Fruit fly (Drosophila melanogaster) whole organism, pupa: ENCODE measurements around the gene Cap-D3.

ENCODE experiments used
- CG10348 ChIP-seq: fragments of 200-800 bp; sonication (Bioruptor generic); IDR thresholded peaks from 2 replicates; pipeline ENCODE4 v1.3.6; 2022; ENCODE audit warnings: missing biosample characterization, missing genetic modification characterization
- CG12605 ChIP-seq: fragments of 200-800 bp; sonication (Bioruptor generic); IDR thresholded peaks from 2 replicates; pipeline ENCODE4 v1.3.6; 2022; ENCODE audit warnings: missing biosample characterization, missing genetic modification characterization
- CG13204 ChIP-seq: fragments of 200-800 bp; sonication (Bioruptor generic); optimal IDR thresholded peaks from 2 replicates; lab custom pipeline; 2018; ENCODE audit warnings: missing biosample characterization, mild to moderate bottlenecking, missing genetic modification characterization, moderate library complexity
- CG14655 ChIP-seq: fragments of 200-800 bp; sonication (Bioruptor generic); optimal IDR thresholded peaks from 3 replicates; lab custom pipeline; 2017; ENCODE audit warnings: mild to moderate bottlenecking, missing biosample characterization, missing genetic modification reagents, missing genetic modification characterization
- CG15710 ChIP-seq: fragments of 200-800 bp; sonication (Bioruptor generic); optimal IDR thresholded peaks from 2 replicates; lab custom pipeline; 2018; ENCODE audit warnings: missing biosample characterization, mild to moderate bottlenecking, missing genetic modification characterization, moderate library complexity
- CG17806 ChIP-seq: fragments of 200-800 bp; sonication (Bioruptor generic); optimal IDR thresholded peaks from 2 replicates; lab custom pipeline; 2018; ENCODE audit warnings: missing biosample characterization, mild to moderate bottlenecking, missing genetic modification characterization, moderate library complexity
- CG32121 ChIP-seq: fragments of 200-800 bp; sonication (Bioruptor generic); IDR thresholded peaks from 2 replicates; pipeline ENCODE4 v1.3.6; 2022; ENCODE audit warnings: missing biosample characterization, missing genetic modification characterization
- CG34367 ChIP-seq: fragments of 200-800 bp; sonication (Bioruptor generic); optimal IDR thresholded peaks from 2 replicates; lab custom pipeline; 2018; ENCODE audit warnings: missing biosample characterization, mild to moderate bottlenecking, missing genetic modification characterization
- CG4496 ChIP-seq: fragments of 200-800 bp; sonication (Bioruptor generic); IDR thresholded peaks from 3 replicates; pipeline ENCODE4 v1.3.6; 2022; ENCODE audit warnings: missing biosample characterization, missing genetic modification characterization
- CG8159 ChIP-seq: fragments of 200-800 bp; sonication (Bioruptor generic); optimal IDR thresholded peaks from 3 replicates; lab custom pipeline; 2018; ENCODE audit warnings: missing biosample characterization, mild to moderate bottlenecking, missing genetic modification characterization, moderate library complexity
- CG8301 ChIP-seq: fragments of 200-800 bp; sonication (Bioruptor generic); optimal IDR thresholded peaks from 2 replicates; lab custom pipeline; 2018; ENCODE audit warnings: missing biosample characterization, mild to moderate bottlenecking, missing genetic modification characterization
- CG9948 ChIP-seq: fragments of 200-800 bp; sonication (Bioruptor generic); optimal IDR thresholded peaks from 2 replicates; lab custom pipeline; 2018; ENCODE audit warnings: missing biosample characterization, mild to moderate bottlenecking, missing genetic modification characterization, moderate library complexity
- D1 ChIP-seq: fragments of 200-800 bp; sonication (Bioruptor generic); optimal IDR thresholded peaks from 2 replicates; lab custom pipeline; 2018; ENCODE audit warnings: missing biosample characterization, mild to moderate bottlenecking, missing genetic modification characterization, moderate library complexity
- EcR ChIP-seq: fragments of 200-800 bp; sonication (Bioruptor generic); optimal IDR thresholded peaks from 3 replicates; lab custom pipeline; 2019; ENCODE audit warnings: missing biosample characterization, missing genetic modification characterization, mild to moderate bottlenecking, moderate library complexity, missing genetic modification reagents
- Ets98B ChIP-seq: fragments of 200-800 bp; sonication (Bioruptor generic); IDR thresholded peaks from 2 replicates; pipeline ENCODE4 v1.3.6; 2022; ENCODE audit warnings: missing biosample characterization, missing genetic modification characterization
- Pif1A ChIP-seq: fragments of 200-800 bp; sonication (Bioruptor generic); optimal IDR thresholded peaks from 3 replicates; lab custom pipeline; 2016; ENCODE audit warnings: missing biosample characterization, missing genetic modification characterization
- Pif1B ChIP-seq: fragments of 200-800 bp; sonication (Bioruptor generic); optimal IDR thresholded peaks from 3 replicates; lab custom pipeline; 2016; ENCODE audit warnings: missing biosample characterization, missing genetic modification characterization
- Snoo ChIP-seq: fragments of 200-800 bp; sonication (Bioruptor generic); optimal IDR thresholded peaks from 3 replicates; lab custom pipeline; 2017; ENCODE audit warnings: missing biosample characterization, mild to moderate bottlenecking, missing genetic modification characterization, inconsistent platforms
- fd96Ca ChIP-seq: fragments of 200-800 bp; sonication (Bioruptor generic); IDR thresholded peaks from 3 replicates; pipeline ENCODE4 v1.3.6; 2022; ENCODE audit warnings: missing biosample characterization, missing genetic modification characterization
- gl ChIP-seq: fragments of 200-800 bp; sonication (Bioruptor generic); optimal IDR thresholded peaks from 2 replicates; lab custom pipeline; 2018; ENCODE audit warnings: missing biosample characterization, mild to moderate bottlenecking, missing genetic modification characterization
- rn ChIP-seq: fragments of 200-800 bp; sonication (Bioruptor generic); IDR thresholded peaks from 2 replicates; pipeline ENCODE4 v1.3.6; 2022; ENCODE audit warnings: missing biosample characterization, missing genetic modification characterization

Gene Cap-D3

DNA sequence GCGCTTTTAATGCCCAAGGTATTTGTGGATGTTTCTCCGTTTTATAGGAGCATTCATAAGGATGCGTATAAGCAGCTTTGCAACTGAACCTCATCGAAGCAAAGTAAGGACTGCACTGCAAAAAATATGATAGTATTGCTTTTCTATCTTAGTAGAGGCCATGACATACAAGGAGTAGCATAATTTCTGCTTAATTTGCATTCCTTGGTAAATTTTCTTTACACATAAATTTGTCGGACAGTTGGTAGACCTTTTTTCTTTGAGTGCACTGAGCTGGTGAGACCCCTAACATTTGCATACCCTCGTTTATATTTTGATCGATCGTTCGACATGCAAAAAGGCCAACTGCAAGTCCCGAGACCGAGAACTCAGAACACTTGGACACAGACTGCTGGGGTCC, 32.8 kb upstream of the Cap-D3 start:
- TF ChIP-seq CG4496 (GFP tag; lab: Robert Waterston, UW), result peak; percentile 49; the same call in 1 of the 3 replicates
- TF ChIP-seq EcR, result no peak
- TF ChIP-seq CG13204 (GFP tag; lab: Kevin White, UChicago), result no peak
- TF ChIP-seq Ets98B (GFP tag; lab: Robert Waterston, UW), result no peak
- no peak for TF ChIP-seq CG12605
- 0 out of 3 replicates have a peak, but pooled peaks have one; percentile 12 for TF ChIP-seq fd96Ca (GFP tag; lab: Robert Waterston, UW)
- TF ChIP-seq CG15710 (tag; lab: Kevin White, UChicago), result peak; percentile 67
- TF ChIP-seq rn (GFP tag; lab: Robert Waterston, UW), result no peak
- TF ChIP-seq Snoo, result peak; percentile 73
- peak; percentile 63 for TF ChIP-seq Pif1A (GFP tag; lab: Kevin White, UChicago)
- TF ChIP-seq CG17806 (tag; lab: Kevin White, UChicago), result peak; percentile 67
- peak; percentile 66 for TF ChIP-seq CG8159 (tag; lab: Kevin White, UChicago)
- TF ChIP-seq CG32121 (GFP tag; lab: Robert Waterston, UW), result no peak
- TF ChIP-seq Pif1B (GFP tag; lab: Kevin White, UChicago), result peak; percentile 45
- no peak for TF ChIP-seq CG10348 (GFP tag; lab: Robert Waterston, UW)
- peak; percentile 58 for TF ChIP-seq CG34367 (tag; lab: Kevin White, UChicago)
- TF ChIP-seq gl (tag; lab: Kevin White, UChicago), result no peak
- TF ChIP-seq D1, result no peak
- peak; percentile 62 for TF ChIP-seq CG9948
- TF ChIP-seq CG8301, result no peak
- peak; percentile 29 for TF ChIP-seq CG14655 (GFP tag; lab: Kevin White, UChicago)

dm6 chr2L:5493907-5494404, 31.7 kb upstream of the Cap-D3 start:
- TF ChIP-seq Pif1A (GFP tag; lab: Kevin White, UChicago), result peak; percentile 19
- TF ChIP-seq CG4496 (GFP tag; lab: Robert Waterston, UW), result no peak
- TF ChIP-seq CG12605, result no peak
- peak; percentile 70 for TF ChIP-seq CG14655 (GFP tag; lab: Kevin White, UChicago)
- TF ChIP-seq fd96Ca (GFP tag; lab: Robert Waterston, UW), result no peak
- TF ChIP-seq gl (tag; lab: Kevin White, UChicago), result peak; percentile 39
- no peak for TF ChIP-seq CG10348 (GFP tag; lab: Robert Waterston, UW)
- TF ChIP-seq CG15710 (tag; lab: Kevin White, UChicago), result peak; percentile 40
- TF ChIP-seq D1, result no peak
- no peak for TF ChIP-seq CG32121 (GFP tag; lab: Robert Waterston, UW)
- TF ChIP-seq CG34367 (tag; lab: Kevin White, UChicago), result peak; percentile 9
- peak; percentile 59 for TF ChIP-seq CG9948
- peak; percentile 13 for TF ChIP-seq Snoo
- TF ChIP-seq Ets98B (GFP tag; lab: Robert Waterston, UW), result no peak
- no peak for TF ChIP-seq EcR
- no peak for TF ChIP-seq rn (GFP tag; lab: Robert Waterston, UW)
- peak; percentile 58 for TF ChIP-seq CG8159 (tag; lab: Kevin White, UChicago)
- TF ChIP-seq Pif1B (GFP tag; lab: Kevin White, UChicago), result no peak
- TF ChIP-seq CG13204 (GFP tag; lab: Kevin White, UChicago), result peak; percentile 14
- TF ChIP-seq CG8301, result peak; percentile 43
- peak; percentile 44 for TF ChIP-seq CG17806 (tag; lab: Kevin White, UChicago)

DNA sequence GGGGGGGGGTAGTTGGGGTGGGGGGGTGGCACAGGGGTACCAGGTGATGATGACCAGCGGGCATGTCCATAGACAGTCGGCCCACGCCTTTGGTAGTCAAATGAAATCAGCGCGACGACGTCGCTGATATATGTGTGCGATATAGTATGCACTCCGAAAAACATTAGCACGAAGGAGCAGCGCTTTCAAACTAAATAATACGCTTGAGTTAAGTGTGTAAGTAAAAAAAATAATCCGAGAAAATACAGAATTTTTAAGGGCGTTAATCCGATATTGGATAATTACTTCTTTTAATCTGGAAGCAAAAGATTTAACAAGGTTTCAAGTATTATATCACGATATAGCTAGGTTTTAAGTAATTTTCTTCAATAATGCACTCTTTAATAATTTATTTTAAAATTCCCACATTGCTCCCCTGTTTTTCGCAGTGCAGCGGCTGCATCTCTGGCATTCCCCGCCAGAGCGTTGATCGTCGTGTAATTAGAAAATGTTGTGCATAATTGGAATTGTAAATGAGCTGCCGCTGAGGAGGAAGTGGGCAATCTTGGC, 30.8 kb upstream of the Cap-D3 start:
- TF ChIP-seq Ets98B (GFP tag; lab: Robert Waterston, UW) (peak; percentile 23; the same call in 1 of the 2 replicates), CG9948 (peak; percentile 39), CG4496 (GFP tag; lab: Robert Waterston, UW) (no peak; the same call in 2 of the 3 replicates), Pif1B (GFP tag; lab: Kevin White, UChicago) (peak; percentile 9), CG17806 (tag; lab: Kevin White, UChicago) (peak; percentile 32), CG14655 (GFP tag; lab: Kevin White, UChicago) (peak; percentile 73), CG8159 (tag; lab: Kevin White, UChicago) (peak; percentile 46), Snoo (no peak), CG8301 (peak; percentile 60)

DNA sequence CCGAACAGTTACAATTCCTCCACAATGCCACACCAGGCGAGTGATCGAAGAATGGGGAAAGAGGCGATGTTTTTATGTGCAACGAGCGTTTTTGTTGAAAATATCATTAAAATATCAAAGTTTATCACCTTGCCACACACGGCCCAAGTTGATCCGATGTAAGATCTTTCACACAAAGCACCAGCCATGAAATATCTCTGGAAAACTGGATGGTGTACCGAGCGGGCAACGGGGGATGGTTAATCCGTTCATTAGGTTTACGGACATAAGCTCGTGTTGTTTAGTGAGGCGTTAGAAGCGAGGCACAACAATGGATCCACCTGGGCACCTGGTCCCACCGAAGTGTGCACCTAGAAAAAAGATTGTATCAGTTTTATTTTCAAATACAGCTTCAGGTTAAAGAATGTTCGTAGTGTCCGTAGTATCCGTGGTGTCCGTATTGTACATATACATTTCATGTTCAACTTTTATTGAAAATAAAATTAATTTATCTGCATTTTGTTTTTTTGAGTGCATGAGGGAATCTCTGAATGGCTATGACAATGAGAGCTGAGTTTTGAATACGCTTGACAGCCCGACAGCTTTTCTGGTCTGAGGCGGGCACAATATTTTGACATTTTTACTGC, 29.1 kb upstream of the Cap-D3 start:
- TF ChIP-seq CG8301 (peak; percentile 0), D1 (no peak)

DNA sequence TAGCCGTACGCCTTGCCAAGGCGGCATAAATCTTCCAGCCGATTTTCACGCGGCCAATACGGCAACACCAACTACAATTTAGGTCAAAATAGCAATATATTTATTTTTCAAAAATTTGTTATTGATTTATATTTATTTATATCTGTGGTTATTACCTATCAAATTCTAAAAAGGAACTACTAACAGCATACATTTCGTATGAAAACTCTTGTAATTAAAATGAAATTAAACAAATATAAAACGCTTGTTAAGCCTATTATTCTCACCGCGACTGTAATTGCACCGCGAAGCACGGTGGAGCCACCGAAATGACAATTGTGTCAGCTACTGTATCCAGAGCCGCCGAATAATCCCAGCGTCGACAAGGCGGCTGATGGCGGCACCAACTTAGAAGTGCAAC, 26.2 kb upstream of the Cap-D3 start:
- no peak for TF ChIP-seq Snoo
- no peak for TF ChIP-seq CG10348 (GFP tag; lab: Robert Waterston, UW)
- TF ChIP-seq Ets98B (GFP tag; lab: Robert Waterston, UW), result no peak
- TF ChIP-seq CG8159 (tag; lab: Kevin White, UChicago), result peak; percentile 4
- peak; percentile 7 for TF ChIP-seq CG8301
- TF ChIP-seq CG32121 (GFP tag; lab: Robert Waterston, UW), result no peak
- no peak for TF ChIP-seq CG17806 (tag; lab: Kevin White, UChicago)

DNA sequence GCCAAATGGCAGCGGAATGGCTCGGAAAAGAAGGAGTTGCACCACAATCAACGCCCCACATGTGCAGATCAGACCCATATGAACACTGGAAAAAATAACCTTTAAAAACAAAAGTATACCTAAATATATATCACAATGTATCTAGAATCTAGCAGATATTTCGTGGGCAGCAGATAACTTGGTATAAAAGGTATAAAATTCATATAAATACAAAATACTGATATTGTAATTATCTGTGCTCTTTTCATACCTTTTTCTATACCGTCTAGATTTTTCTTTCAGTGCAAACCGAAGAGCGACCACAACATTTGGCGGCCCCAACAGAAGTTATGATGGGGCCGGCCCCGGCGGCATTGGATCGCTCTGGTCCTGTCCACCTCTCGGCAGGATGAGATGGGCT, 24.4 kb upstream of the Cap-D3 start:
- TF ChIP-seq rn (GFP tag; lab: Robert Waterston, UW) (no peak), Snoo (peak; percentile 71), Pif1B (GFP tag; lab: Kevin White, UChicago) (peak; percentile 29), fd96Ca (GFP tag; lab: Robert Waterston, UW) (no peak), CG34367 (tag; lab: Kevin White, UChicago) (peak; percentile 46), Ets98B (GFP tag; lab: Robert Waterston, UW) (no peak), CG8159 (tag; lab: Kevin White, UChicago) (peak; percentile 76), CG4496 (GFP tag; lab: Robert Waterston, UW) (peak; percentile 25; the same call in 1 of the 3 replicates), CG8301 (peak; percentile 56), gl (tag; lab: Kevin White, UChicago) (no peak), CG15710 (tag; lab: Kevin White, UChicago) (peak; percentile 68), Pif1A (GFP tag; lab: Kevin White, UChicago) (peak; percentile 57), CG14655 (GFP tag; lab: Kevin White, UChicago) (peak; percentile 60), CG9948 (peak; percentile 75), CG32121 (GFP tag; lab: Robert Waterston, UW) (no peak), CG13204 (GFP tag; lab: Kevin White, UChicago) (peak; percentile 44), CG10348 (GFP tag; lab: Robert Waterston, UW) (no peak), CG12605 (no peak), CG17806 (tag; lab: Kevin White, UChicago) (peak; percentile 69)
